Worm (Caenorhabditis elegans): Measurements from ENCODE around the gene dpy-18.

Gene dpy-18

DNA sequence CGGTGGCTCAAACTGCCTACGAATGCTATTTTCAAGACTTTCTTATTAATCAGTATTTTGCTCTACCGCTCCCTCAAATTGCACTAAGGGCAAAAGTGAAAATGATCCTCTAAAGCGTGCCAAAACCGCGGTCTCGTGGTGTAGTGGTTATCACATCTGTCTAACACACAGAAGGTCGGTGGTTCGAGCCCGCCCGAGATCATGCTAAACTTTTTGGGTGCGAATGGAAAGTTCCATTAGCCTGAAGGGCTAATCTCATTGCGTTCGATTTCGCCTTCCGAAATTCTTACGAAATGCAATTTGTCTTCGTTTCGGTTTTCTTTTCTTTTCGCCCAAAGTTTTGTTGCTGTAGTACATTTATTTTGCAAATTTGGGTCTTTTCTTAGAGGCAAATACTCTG lies 24.3 kb downstream of the dpy-18 start (continued):
- peak; percentile 78 for TF ChIP-seq egl-43 (GFP tag; IDR thresholded peaks at IDR 0.05)
- 0 out of 2 replicates have a peak, but pooled peaks have one; percentile 28 for TF ChIP-seq arid-1 (GFP tag; conservative IDR thresholded peaks at IDR 0.05)
- TF ChIP-seq lin-38 (GFP tag; IDR thresholded peaks at IDR 0.05), result peak; percentile 45
- TF ChIP-seq aly-2 (tag; optimal IDR thresholded peaks at IDR 0.05), result no peak
- no peak for TF ChIP-seq fos-1 (tag; optimal IDR thresholded peaks at IDR 0.05)
- no peak for TF ChIP-seq nhr-25 (tag; optimal IDR thresholded peaks at IDR 0.05; ENCODE audit: borderline replicate concordance, insufficient read depth)
- TF ChIP-seq F26F4.8 (GFP tag; conservative IDR thresholded peaks at IDR 0.05), result no peak
- no peak for TF ChIP-seq attf-4 (tag; optimal IDR thresholded peaks at IDR 0.05)
- TF ChIP-seq zip-11 (GFP tag; IDR thresholded peaks at IDR 0.05), result no peak
- no peak for TF ChIP-seq ZK546.5 (tag; optimal IDR thresholded peaks at IDR 0.05)
- TF ChIP-seq duxl-1 (tag; optimal IDR thresholded peaks at IDR 0.05; ENCODE audit: poor library complexity), result no peak
- TF ChIP-seq spr-1 (tag; optimal IDR thresholded peaks at IDR 0.05), result no peak
- peak; percentile 35 for TF ChIP-seq ces-1 (GFP tag; optimal IDR thresholded peaks at IDR 0.05)
- peak; percentile 65 for TF ChIP-seq ceh-44 (GFP tag; IDR thresholded peaks at IDR 0.05)
- no peak for TF ChIP-seq F37D6.2 (tag; optimal IDR thresholded peaks at IDR 0.05)
- no peak for TF ChIP-seq F49E8.2 (tag; optimal IDR thresholded peaks at IDR 0.05; ENCODE audit: borderline replicate concordance)
- no peak for TF ChIP-seq nhr-111 (GFP tag; optimal IDR thresholded peaks at IDR 0.05)
- TF ChIP-seq F44E2.7 (GFP tag; IDR thresholded peaks at IDR 0.05), result 0 out of 2 replicates have a peak, but pooled peaks have one; percentile 30
- no peak for TF ChIP-seq dmd-9 (GFP tag; IDR thresholded peaks at IDR 0.05)
- no peak for TF ChIP-seq tag-97 (GFP tag; IDR thresholded peaks at IDR 0.05)
- TF ChIP-seq ama-1 (optimal IDR thresholded peaks at IDR 0.05), result no peak
- TF ChIP-seq pha-4 (GFP tag; IDR thresholded peaks at IDR 0.05), result no peak
- TF ChIP-seq pha-4 (tag; optimal IDR thresholded peaks at IDR 0.05), result no peak
- no peak for TF ChIP-seq daf-12 (tag; optimal IDR thresholded peaks at IDR 0.05)
- peak; percentile 56; the same call in 1 of the 2 replicates for TF ChIP-seq tra-1 (GFP tag; IDR thresholded peaks at IDR 0.05)
- TF ChIP-seq dpl-1 (GFP tag; optimal IDR thresholded peaks at IDR 0.05), result no peak
- 0 out of 2 replicates have a peak, but pooled peaks have one; percentile 59 for TF ChIP-seq dmd-8 (GFP tag; IDR thresholded peaks at IDR 0.05)
- no peak for TF ChIP-seq nhr-11 (tag; optimal IDR thresholded peaks at IDR 0.05)
- TF ChIP-seq T26A8.4 (GFP tag; IDR thresholded peaks at IDR 0.05), result 0 out of 2 replicates have a peak, but pooled peaks have one; percentile 39
- no peak for TF ChIP-seq nhr-237 (tag; optimal IDR thresholded peaks at IDR 0.05)
- no peak for TF ChIP-seq zfp-3 (GFP tag; conservative IDR thresholded peaks at IDR 0.05)
- TF ChIP-seq hmg-1.1 (GFP tag; IDR thresholded peaks at IDR 0.05), result 0 out of 2 replicates have a peak, but pooled peaks have one; percentile 37
- TF ChIP-seq lsy-2 (tag; optimal IDR thresholded peaks at IDR 0.05), result peak in 1 of 2 experiments; percentile 13
- TF ChIP-seq nhr-28 (tag; optimal IDR thresholded peaks at IDR 0.05), result no peak
- TF ChIP-seq egl-27 (tag; optimal IDR thresholded peaks at IDR 0.05), result no peak
- no peak; the same call in 1 of the 2 replicates for TF ChIP-seq madf-9 (GFP tag; conservative IDR thresholded peaks at IDR 0.05)
- TF ChIP-seq D1046.2 (GFP tag; IDR thresholded peaks at IDR 0.05), result peak; percentile 36; the same call in 1 of the 2 replicates
- no peak for TF ChIP-seq saeg-2 (GFP tag; IDR thresholded peaks at IDR 0.05)
- TF ChIP-seq ceh-20 (GFP tag; IDR thresholded peaks at IDR 0.05), result no peak
- no peak for TF ChIP-seq nhr-102 (tag; optimal IDR thresholded peaks at IDR 0.05)
- no peak for TF ChIP-seq F10B5.3 (tag; optimal IDR thresholded peaks at IDR 0.05)
- TF ChIP-seq ztf-7 (tag; optimal IDR thresholded peaks at IDR 0.05), result no peak
- peak; percentile 69 for TF ChIP-seq vab-7 (GFP tag; IDR thresholded peaks at IDR 0.05)
- TF ChIP-seq cey-2 (tag; optimal IDR thresholded peaks at IDR 0.05; ENCODE audit: borderline replicate concordance, insufficient read depth), result no peak
- no peak for TF ChIP-seq sdz-12 (GFP tag; optimal IDR thresholded peaks at IDR 0.05)
- no peak for TF ChIP-seq nhr-41 (GFP tag; IDR thresholded peaks at IDR 0.05)
- TF ChIP-seq ztf-11 (tag; optimal IDR thresholded peaks at IDR 0.05), result no peak
- no peak for TF ChIP-seq nhr-77 (tag; optimal IDR thresholded peaks at IDR 0.05)
- no peak for TF ChIP-seq ceh-82 (tag; optimal IDR thresholded peaks at IDR 0.05)
- TF ChIP-seq zfp-2 (tag; optimal IDR thresholded peaks at IDR 0.05), result no peak
- TF ChIP-seq lin-13 (GFP tag; optimal IDR thresholded peaks at IDR 0.05), result no peak
- no peak for TF ChIP-seq madf-5 (GFP tag; IDR thresholded peaks at IDR 0.05)
